Worm (Caenorhabditis elegans): ENCODE data around the gene D1025.10.
A peak's percentile ranks its signal among the peaks of the same experiment; 100 is the strongest.

Gene D1025.10

DNA sequence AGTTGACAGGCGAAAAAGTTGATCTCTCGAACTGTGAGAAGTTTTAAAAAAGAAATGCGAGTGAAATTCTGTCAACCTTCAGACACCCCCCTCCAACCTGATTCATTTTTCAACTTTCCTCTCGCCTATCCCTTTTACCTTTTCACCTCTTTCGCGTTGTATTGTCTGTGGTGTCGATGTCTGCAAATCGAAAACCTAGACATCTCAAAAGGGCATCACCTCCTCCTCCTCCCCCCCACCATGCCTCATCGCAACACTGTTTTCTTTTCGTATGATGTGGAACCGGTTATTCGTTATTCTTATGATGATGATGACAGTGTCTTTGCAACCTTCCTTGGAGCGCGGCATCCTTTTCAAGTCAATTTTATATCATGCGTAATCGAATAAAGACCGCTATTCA is 8.7 kb upstream of the D1025.10 start (continued):
- TF ChIP-seq tbx-2 (tag; optimal IDR thresholded peaks at IDR 0.05): peak; percentile 2
- peak; percentile 1 for TF ChIP-seq rnt-1 (tag; optimal IDR thresholded peaks at IDR 0.05)

ce11 chrX:14508823-14509259 is 7.8 kb upstream of the D1025.10 start:
- TF ChIP-seq unc-62 (GFP tag; optimal IDR thresholded peaks at IDR 0.05) (no peak), isw-1 (GFP tag; IDR thresholded peaks at IDR 0.05) (no peak), nhr-19 (GFP tag; conservative IDR thresholded peaks at IDR 0.05) (peak; percentile 61), lin-14 (GFP tag; optimal IDR thresholded peaks at IDR 0.05) (peak; percentile 94), ama-1 (optimal IDR thresholded peaks at IDR 0.05) (no peak), elt-3 (tag; optimal IDR thresholded peaks at IDR 0.05) (peak in 5 of 6 experiments; percentile 61 to 85 (median 73)), nhr-20 (tag; optimal IDR thresholded peaks at IDR 0.05) (peak; percentile 69), lin-35 (GFP tag; optimal IDR thresholded peaks at IDR 0.05) (peak in 1 of 2 experiments; percentile 36), hlh-17 (GFP tag; optimal IDR thresholded peaks at IDR 0.05; ENCODE audit: borderline replicate concordance) (no peak), lin-39 (tag; optimal IDR thresholded peaks at IDR 0.05) (peak; percentile 77), dsc-1 (tag; optimal IDR thresholded peaks at IDR 0.05) (no peak), tbx-2 (tag; optimal IDR thresholded peaks at IDR 0.05) (peak; percentile 58), skn-1 (tag; optimal IDR thresholded peaks at IDR 0.05) (no peak), lin-13 (GFP tag; optimal IDR thresholded peaks at IDR 0.05) (peak; percentile 15), snpc-4 (tag; optimal IDR thresholded peaks at IDR 0.05) (no peak), fkh-4 (tag; optimal IDR thresholded peaks at IDR 0.05; ENCODE audit: borderline replicate concordance) (no peak), elt-2 (tag; optimal IDR thresholded peaks at IDR 0.05) (no peak), nhr-71 (tag; optimal IDR thresholded peaks at IDR 0.05) (peak; percentile 85), irx-1 (tag; optimal IDR thresholded peaks at IDR 0.05) (peak; percentile 48), mab-9 (GFP tag; IDR thresholded peaks at IDR 0.05) (no peak), sox-4 (tag; optimal IDR thresholded peaks at IDR 0.05) (no peak), ces-1 (GFP tag; optimal IDR thresholded peaks at IDR 0.05) (no peak), vab-15 (tag; optimal IDR thresholded peaks at IDR 0.05) (no peak), fkh-10 (GFP tag; optimal IDR thresholded peaks at IDR 0.05) (no peak), aha-1 (tag; optimal IDR thresholded peaks at IDR 0.05) (no peak), nhr-84 (tag; optimal IDR thresholded peaks at IDR 0.05) (no peak), rnt-1 (tag; optimal IDR thresholded peaks at IDR 0.05) (peak; percentile 84), unc-30 (tag; optimal IDR thresholded peaks at IDR 0.05) (no peak), unc-130 (tag; optimal IDR thresholded peaks at IDR 0.05) (peak; percentile 33), nhr-90 (tag; optimal IDR thresholded peaks at IDR 0.05; ENCODE audit: poor library complexity) (peak; percentile 35), nhr-28 (tag; optimal IDR thresholded peaks at IDR 0.05) (no peak), xbp-1 (tag; optimal IDR thresholded peaks at IDR 0.05) (no peak), blmp-1 (tag; optimal IDR thresholded peaks at IDR 0.05) (peak; percentile 85), efl-1 (optimal IDR thresholded peaks at IDR 0.05) (peak in 1 of 2 experiments; percentile 5), efl-1 (GFP tag; optimal IDR thresholded peaks at IDR 0.05 in 1 of 2) (peak in 1 of 2 experiments; percentile 36), C04F5.9 (tag; optimal IDR thresholded peaks at IDR 0.05) (no peak), snu-23 (GFP tag; optimal IDR thresholded peaks at IDR 0.05) (peak; percentile 65), nhr-12 (tag; optimal IDR thresholded peaks at IDR 0.05) (no peak), Y116A8C.19 (tag; optimal IDR thresholded peaks at IDR 0.05; ENCODE audit: borderline replicate concordance) (no peak), lir-3 (tag; optimal IDR thresholded peaks at IDR 0.05; ENCODE audit: poor library complexity) (peak; percentile 1), dpl-1 (GFP tag; optimal IDR thresholded peaks at IDR 0.05) (peak in 1 of 3 experiments; percentile 8), nhr-77 (tag; optimal IDR thresholded peaks at IDR 0.05) (peak; percentile 13), egl-27 (tag; optimal IDR thresholded peaks at IDR 0.05) (peak in 1 of 2 experiments; percentile 70), alr-1 (tag; optimal IDR thresholded peaks at IDR 0.05; ENCODE audit: borderline replicate concordance) (no peak), nhr-11 (tag; optimal IDR thresholded peaks at IDR 0.05) (no peak), hpl-2 (GFP tag; optimal IDR thresholded peaks at IDR 0.05) (no peak), efl-3 (GFP tag; optimal IDR thresholded peaks at IDR 0.05) (no peak), sptf-1 (tag; optimal IDR thresholded peaks at IDR 0.05) (no peak), nhr-47 (tag; optimal IDR thresholded peaks at IDR 0.05) (peak; percentile 36), jun-1 (tag; optimal IDR thresholded peaks at IDR 0.05) (no peak), ceh-82 (tag; optimal IDR thresholded peaks at IDR 0.05) (peak in 2 of 3 experiments; percentile 10 to 21)
